Fruit fly (Drosophila melanogaster) whole organism: ENCODE results near the gene smg.

Source experiments
- CG8478 ChIP-seq: fragments of >200 bp; optimal IDR thresholded peaks from 2 replicates; lab custom pipeline; 2018; ENCODE audit warnings: inconsistent platforms
- Dll ChIP-seq: fragments of >200 bp; optimal IDR thresholded peaks from 2 replicates; lab custom pipeline; 2017
- EcR ChIP-seq, 2 experiments: fragments of >200 bp; optimal IDR thresholded peaks; 2 replicates each; lab custom pipeline; 2017; ENCODE audit warnings: missing biosample characterization in 2 of 2, missing genetic modification characterization in 2 of 2, missing genetic modification reagents in 2 of 2
- pan ChIP-seq: fragments of >200 bp; optimal IDR thresholded peaks from 2 replicates; lab custom pipeline; 2017
- psq ChIP-seq: fragments of >200 bp; optimal IDR thresholded peaks from 2 replicates; lab custom pipeline; 2017
- usp ChIP-seq: fragments of >200 bp; optimal IDR thresholded peaks from 2 replicates; lab custom pipeline; 2017; ENCODE audit warnings: missing biosample characterization, missing genetic modification characterization, mixed read lengths

DNA sequence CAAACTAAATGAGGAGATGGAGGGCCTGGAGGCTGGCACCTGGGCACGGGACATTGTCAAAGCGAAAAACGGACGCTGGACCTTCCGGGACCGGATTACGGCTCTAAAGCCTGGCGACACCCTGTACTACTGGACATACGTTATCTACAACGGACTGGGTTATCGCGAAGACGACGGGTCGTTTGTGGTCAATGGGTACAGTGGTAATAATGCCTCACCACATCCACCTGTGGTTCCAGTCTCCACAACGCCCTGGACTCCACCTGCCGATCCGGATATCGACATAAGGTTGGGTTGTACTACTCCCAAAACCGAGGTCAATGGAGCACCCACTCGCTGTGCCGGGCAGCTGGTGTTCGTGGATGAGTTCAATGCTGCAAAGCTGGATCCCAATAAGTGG is 42.6 kb downstream of the smg start:
- TF ChIP-seq Dll = peak; percentile 38
- no peak for TF ChIP-seq usp (GFP tag; lab: Kevin White, UChicago)
- TF ChIP-seq psq = no peak
- no peak for TF ChIP-seq CG8478
- TF ChIP-seq EcR (GFP tag; optimal IDR thresholded peaks at IDR 0.05; lab: Kevin White, UChicago) = no peak
- no peak for TF ChIP-seq pan (lab: Kevin White, UChicago)
